Worm (Caenorhabditis elegans) whole organism, L2 larva: Measurements from ENCODE around the gene nstp-8.
A peak's percentile ranks its signal among the peaks of the same experiment; 100 is the strongest.

Experiments used
- C34F6.9 ChIP-seq: fragments of 150-350 bp; optimal IDR thresholded peaks from 2 replicates; lab custom pipeline; 2014; ENCODE audit warnings: missing biosample characterization, missing genetic modification characterization
- F13H6.1 ChIP-seq: sonication (generic microtip); optimal IDR thresholded peaks from 2 replicates; lab custom pipeline; 2016; ENCODE audit warnings: missing genetic modification characterization, missing compliant biosample characterization
- R02D3.7 ChIP-seq: fragments of 150-350 bp; optimal IDR thresholded peaks from 2 replicates; lab custom pipeline; 2014; ENCODE audit warnings: missing biosample characterization, missing genetic modification characterization
- Y55F3AM.14 ChIP-seq: fragments of 200-800 bp; sonication (Bioruptor generic); optimal IDR thresholded peaks from 2 replicates; lab custom pipeline; 2018; ENCODE audit warnings: mild to moderate bottlenecking, missing genetic modification characterization, missing compliant biosample characterization
- ZK546.5 ChIP-seq: sonication (generic microtip); optimal IDR thresholded peaks from 2 replicates; lab custom pipeline; 2017; ENCODE audit warnings: missing biosample characterization, missing genetic modification characterization
- aly-2 ChIP-seq: fragments of 150-350 bp; optimal IDR thresholded peaks from 2 replicates; lab custom pipeline; 2014; ENCODE audit warnings: missing biosample characterization, missing genetic modification characterization
- ama-1 ChIP-seq: fragments of 150-350 bp; optimal IDR thresholded peaks from 2 replicates; lab custom pipeline; 2018; ENCODE audit warnings: inconsistent platforms
- ceh-82 ChIP-seq: fragments of 150-350 bp; optimal IDR thresholded peaks from 2 replicates; lab custom pipeline; 2014; ENCODE audit warnings: missing biosample characterization, missing genetic modification characterization
- crh-2 ChIP-seq: sonication (generic microtip); optimal IDR thresholded peaks from 2 replicates; lab custom pipeline; 2017; ENCODE audit warnings: missing biosample characterization, missing genetic modification characterization
- egl-27 ChIP-seq: sonication (generic microtip); optimal IDR thresholded peaks from 3 replicates; lab custom pipeline; 2017; ENCODE audit warnings: missing biosample characterization, missing genetic modification reagents, missing genetic modification characterization
- elt-1 ChIP-seq: fragments of 150-350 bp; optimal IDR thresholded peaks from 2 replicates; lab custom pipeline; 2014; ENCODE audit warnings: missing biosample characterization, missing genetic modification characterization
- elt-3 ChIP-seq: sonication (generic microtip); optimal IDR thresholded peaks from 2 replicates; lab custom pipeline; 2017; ENCODE audit warnings: missing biosample characterization, missing genetic modification characterization
- fos-1 ChIP-seq: fragments of 150-350 bp; optimal IDR thresholded peaks from 2 replicates; lab custom pipeline; 2014; ENCODE audit warnings: missing biosample characterization, missing genetic modification characterization
- gmeb-1 ChIP-seq: fragments of 150-350 bp; optimal IDR thresholded peaks from 2 replicates; lab custom pipeline; 2014; ENCODE audit warnings: missing biosample characterization, missing genetic modification characterization
- lin-39 ChIP-seq: fragments of 150-350 bp; optimal IDR thresholded peaks from 2 replicates; lab custom pipeline; 2014; ENCODE audit warnings: missing biosample characterization, missing genetic modification reagents, missing genetic modification characterization
- lsy-2 ChIP-seq, 2 experiments: fragments of 150-350 bp in 1 of 2; sonication (generic microtip) in 1 of 2; optimal IDR thresholded peaks; 2 replicates each; lab custom pipeline; 2014 to 2017; ENCODE audit warnings: missing biosample characterization in 2 of 2, missing genetic modification characterization in 2 of 2
- mab-5 ChIP-seq: fragments of 150-350 bp; optimal IDR thresholded peaks from 2 replicates; lab custom pipeline; 2014; ENCODE audit warnings: missing biosample characterization, missing genetic modification characterization
- mdl-1 ChIP-seq, 2 experiments: fragments of 150-350 bp in 1 of 2; sonication (generic microtip) in 1 of 2; optimal IDR thresholded peaks; 2 replicates each; lab custom pipeline; 2017; ENCODE audit warnings: missing biosample characterization in 2 of 2, missing genetic modification characterization in 2 of 2
- nhr-11 ChIP-seq: fragments of 150-350 bp; optimal IDR thresholded peaks from 2 replicates; lab custom pipeline; 2014; ENCODE audit warnings: missing biosample characterization, missing genetic modification characterization
- nhr-129 ChIP-seq: fragments of 150-350 bp; optimal IDR thresholded peaks from 2 replicates; lab custom pipeline; 2014; ENCODE audit warnings: missing biosample characterization, missing genetic modification characterization
- nhr-21 ChIP-seq: fragments of 150-350 bp; optimal IDR thresholded peaks from 2 replicates; lab custom pipeline; 2014; ENCODE audit warnings: missing biosample characterization, missing genetic modification characterization
- nhr-23 ChIP-seq: fragments of 150-350 bp; optimal IDR thresholded peaks from 2 replicates; lab custom pipeline; 2014; ENCODE audit warnings: missing biosample characterization, missing genetic modification reagents, missing genetic modification characterization
- nhr-237 ChIP-seq: fragments of 150-350 bp; optimal IDR thresholded peaks from 2 replicates; lab custom pipeline; 2014; ENCODE audit warnings: missing biosample characterization, missing genetic modification characterization
- nhr-25 ChIP-seq: fragments of 150-350 bp; sonication (generic microtip); optimal IDR thresholded peaks from 3 replicates; lab custom pipeline; 2014; ENCODE audit warnings: missing biosample characterization, missing genetic modification characterization
- nhr-6 ChIP-seq: fragments of 150-350 bp; optimal IDR thresholded peaks from 2 replicates; lab custom pipeline; 2014; ENCODE audit warnings: missing biosample characterization, missing genetic modification characterization
- peb-1 ChIP-seq: fragments of 150-350 bp; optimal IDR thresholded peaks from 2 replicates; lab custom pipeline; 2014; ENCODE audit warnings: missing biosample characterization, missing genetic modification characterization
- skn-1 ChIP-seq: sonication (generic microtip); optimal IDR thresholded peaks from 2 replicates; lab custom pipeline; 2017; ENCODE audit warnings: missing biosample characterization, missing genetic modification characterization
- sma-3 ChIP-seq: sonication (generic microtip); optimal IDR thresholded peaks from 2 replicates; lab custom pipeline; 2016; ENCODE audit warnings: missing genetic modification reagents, missing genetic modification characterization, missing compliant biosample characterization
- sma-9 ChIP-seq, 2 experiments: fragments of 150-350 bp in 1 of 2; sonication (generic microtip) in 1 of 2; optimal IDR thresholded peaks; 2 replicates each; lab custom pipeline; 2014 to 2016; ENCODE audit warnings: missing genetic modification characterization in 2 of 2, mild to moderate bottlenecking in 1 of 2, missing biosample characterization in 1 of 2, missing compliant biosample characterization in 1 of 2, missing genetic modification reagents in 1 of 2, moderate library complexity in 1 of 2
- snpc-4 ChIP-seq: fragments of 150-350 bp; optimal IDR thresholded peaks from 2 replicates; lab custom pipeline; 2014; ENCODE audit warnings: missing biosample characterization, missing genetic modification characterization
- unc-39 ChIP-seq: fragments of 150-350 bp; optimal IDR thresholded peaks from 2 replicates; lab custom pipeline; 2014; ENCODE audit warnings: missing biosample characterization, missing genetic modification characterization
- unc-55 ChIP-seq: fragments of 150-350 bp; sonication (generic microtip); optimal IDR thresholded peaks from 3 replicates; lab custom pipeline; 2014; ENCODE audit warnings: missing biosample characterization, missing genetic modification reagents, missing genetic modification characterization
- unc-62 ChIP-seq: fragments of 150-350 bp; optimal IDR thresholded peaks from 2 replicates; lab custom pipeline; 2014; ENCODE audit warnings: missing biosample characterization, missing genetic modification reagents, missing genetic modification characterization
- zag-1 ChIP-seq: fragments of 150-350 bp; optimal IDR thresholded peaks from 2 replicates; lab custom pipeline; 2014; ENCODE audit warnings: missing biosample characterization, missing genetic modification characterization
- ztf-11 ChIP-seq: sonication (generic microtip); optimal IDR thresholded peaks from 2 replicates; lab custom pipeline; 2017; ENCODE audit warnings: missing biosample characterization, missing genetic modification characterization
- ztf-4 ChIP-seq: fragments of 150-350 bp; optimal IDR thresholded peaks from 2 replicates; lab custom pipeline; 2014; ENCODE audit warnings: missing biosample characterization, missing genetic modification characterization

nstp-8 gene

ce11 chrV:2211936-2212335 is 3.5 kb upstream of the nstp-8 start, which contains the start of gene nhr-133:
TSS of gene nhr-133 (minus strand) at chrV:2212118.
- peak; percentile 73 for TF ChIP-seq sma-9 (GFP tag; optimal IDR thresholded peaks at IDR 0.05; lab: Kevin White, UChicago)
- no peak for TF ChIP-seq sma-9 (tag; optimal IDR thresholded peaks at IDR 0.05; lab: Kevin White, UChicago)
- peak; percentile 23 for TF ChIP-seq fos-1 (tag; lab: Kevin White, UChicago)
- peak; percentile 3 for TF ChIP-seq F13H6.1
- no peak for TF ChIP-seq ZK546.5
- TF ChIP-seq nhr-129, result peak; percentile 7
- no peak for TF ChIP-seq ztf-11 (tag; lab: Kevin White, UChicago)
- TF ChIP-seq snpc-4 (tag; lab: Kevin White, UChicago), result no peak
- peak; percentile 38 for TF ChIP-seq crh-2
- no peak for TF ChIP-seq aly-2
- TF ChIP-seq ama-1 (lab: Kevin White, UChicago), result no peak
- no peak for TF ChIP-seq nhr-11 (tag; lab: Kevin White, UChicago)
- TF ChIP-seq, all 48 proteins: peak for 5

DNA sequence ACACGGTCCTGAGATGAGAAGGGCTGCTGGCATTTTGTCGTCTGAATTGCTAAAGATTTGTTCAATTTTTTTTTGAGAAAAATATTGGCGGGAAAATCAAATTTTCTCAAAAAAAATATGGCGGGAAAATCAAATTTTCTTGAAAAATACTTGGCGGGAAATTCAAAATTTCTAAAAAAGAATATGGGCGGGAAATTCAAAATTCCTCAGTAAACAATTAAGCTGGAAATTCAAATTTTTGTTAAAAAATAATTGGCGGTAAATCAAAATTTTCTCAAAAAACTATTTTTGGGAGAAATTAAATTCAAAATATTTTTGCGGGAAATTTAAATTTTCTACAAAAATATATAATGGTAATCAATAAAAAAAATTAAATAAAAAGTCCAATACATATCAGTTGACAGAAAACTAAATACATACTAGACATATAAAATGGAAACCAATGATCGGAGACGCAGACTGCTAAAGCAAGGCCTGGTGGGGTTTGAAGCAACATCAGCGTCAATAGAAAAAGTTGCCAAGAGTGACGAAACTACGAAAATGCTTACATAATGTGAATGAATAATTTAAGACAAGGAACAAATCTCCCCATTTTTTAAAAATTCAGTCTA is 919 bp upstream of the nstp-8 start, which contains the start of gene nhr-184:
Gene nhr-184, minus strand, starts transcription at position 51 of the 611 bp plus-strand sequence.
- TF ChIP-seq sma-9 (GFP tag; optimal IDR thresholded peaks at IDR 0.05; lab: Kevin White, UChicago) (peak; percentile 35), sma-9 (tag; optimal IDR thresholded peaks at IDR 0.05; lab: Kevin White, UChicago) (no peak), lsy-2 (tag; optimal IDR thresholded peaks at IDR 0.05; lab: Kevin White, UChicago) (peak in 1 of 2 experiments; percentile 21), lin-39 (no peak), unc-55 (peak; percentile 30), R02D3.7 (tag; lab: Kevin White, UChicago) (no peak), elt-1 (tag; lab: Kevin White, UChicago) (no peak), mab-5 (tag; lab: Kevin White, UChicago) (no peak), unc-62 (GFP tag; lab: Kevin White, UChicago) (no peak), nhr-237 (tag; lab: Kevin White, UChicago) (no peak), nhr-6 (tag; lab: Kevin White, UChicago) (no peak), peb-1 (tag; lab: Kevin White, UChicago) (no peak), unc-39 (tag; lab: Kevin White, UChicago) (no peak), elt-3 (tag; lab: Kevin White, UChicago) (no peak), gmeb-1 (tag; lab: Kevin White, UChicago) (peak; percentile 2), nhr-23 (tag; lab: Kevin White, UChicago) (no peak), skn-1 (no peak), ceh-82 (no peak), nhr-129 (no peak), fos-1 (tag; lab: Kevin White, UChicago) (peak; percentile 56), zag-1 (tag; lab: Kevin White, UChicago) (no peak), snpc-4 (tag; lab: Kevin White, UChicago) (no peak), nhr-25 (no peak)

DNA sequence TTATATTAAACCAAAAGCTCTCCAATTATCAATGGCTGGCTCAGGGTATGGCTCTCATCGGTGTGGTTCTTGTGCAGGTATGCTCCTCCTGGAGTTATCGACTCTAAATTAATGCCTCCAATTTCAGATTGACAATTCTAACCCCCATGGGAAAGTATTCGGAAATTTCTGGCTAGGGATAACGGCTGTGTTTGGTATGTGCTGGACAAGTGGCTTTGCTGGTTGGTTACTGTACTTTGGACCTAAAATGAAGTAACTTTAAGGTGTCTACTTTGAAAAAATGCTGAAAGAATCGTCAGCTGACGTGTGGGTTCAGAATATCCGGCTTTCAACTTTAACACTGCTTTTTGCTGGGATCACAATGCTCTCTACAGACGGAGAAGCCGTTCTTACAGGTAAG is 1.5 kb downstream of the nstp-8 start:
- TF ChIP-seq unc-62 (GFP tag; lab: Kevin White, UChicago) (no peak), lin-39 (no peak)

DNA sequence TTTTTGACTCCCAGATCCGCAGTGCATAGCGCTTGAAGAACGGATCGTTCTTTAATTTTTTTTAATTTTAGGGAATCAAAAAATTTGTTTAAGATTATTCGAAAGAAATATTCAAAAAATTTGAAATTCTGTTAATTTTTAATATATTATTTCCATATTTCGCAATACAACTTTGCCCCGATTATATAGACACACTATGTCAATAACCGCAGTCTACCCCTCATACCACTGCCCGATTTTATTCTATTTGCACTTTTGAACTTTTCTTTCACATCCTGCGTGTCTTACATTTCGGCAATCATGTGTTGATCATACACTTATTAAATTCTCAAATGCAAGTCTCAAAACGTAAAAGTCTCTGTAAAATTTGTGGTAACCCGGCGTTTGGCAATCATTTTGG is 3.4 kb downstream of the nstp-8 start, which contains the start of gene nhr-56:
Gene nhr-56, plus strand, starts transcription at position 202 of the 400 bp plus-strand sequence.
- TF ChIP-seq sma-3 (no peak), ztf-4 (tag; lab: Kevin White, UChicago) (no peak), nhr-129 (peak; percentile 63), F13H6.1 (peak; percentile 25), crh-2 (peak; percentile 59), unc-62 (GFP tag; lab: Kevin White, UChicago) (no peak), elt-1 (tag; lab: Kevin White, UChicago) (no peak), nhr-21 (tag; lab: Kevin White, UChicago) (no peak), nhr-25 (peak; percentile 31), C34F6.9 (peak; percentile 26), egl-27 (tag; lab: Kevin White, UChicago) (no peak), unc-39 (tag; lab: Kevin White, UChicago) (no peak), fos-1 (tag; lab: Kevin White, UChicago) (peak; percentile 71), mdl-1 (tag; optimal IDR thresholded peaks at IDR 0.05; lab: Kevin White, UChicago) (no peak), gmeb-1 (tag; lab: Kevin White, UChicago) (peak; percentile 67), Y55F3AM.14 (GFP tag; lab: Kevin White, UChicago) (no peak), lsy-2 (tag; optimal IDR thresholded peaks at IDR 0.05; lab: Kevin White, UChicago) (peak in 1 of 2 experiments; percentile 47), sma-9 (GFP tag; optimal IDR thresholded peaks at IDR 0.05; lab: Kevin White, UChicago) (peak; percentile 79), sma-9 (tag; optimal IDR thresholded peaks at IDR 0.05; lab: Kevin White, UChicago) (no peak)
- TF ChIP-seq, all 48 proteins: peak for 9
